Fruit fly (Drosophila melanogaster) whole organism, embryonic: ENCODE data around the gene Dus1.

Experiments
- CG17612 ChIP-seq: fragments of 200-800 bp; sonication (Bioruptor generic); IDR thresholded peaks from 2 replicates; pipeline ENCODE4 v1.3.6; 2022; ENCODE audit warnings: missing biosample characterization, missing genetic modification characterization
- Rx ChIP-seq: fragments of 200-800 bp; sonication (Bioruptor generic); IDR thresholded peaks from 2 replicates; pipeline ENCODE4 v1.3.6; 2022; ENCODE audit warnings: missing biosample characterization, missing genetic modification characterization

DNA sequence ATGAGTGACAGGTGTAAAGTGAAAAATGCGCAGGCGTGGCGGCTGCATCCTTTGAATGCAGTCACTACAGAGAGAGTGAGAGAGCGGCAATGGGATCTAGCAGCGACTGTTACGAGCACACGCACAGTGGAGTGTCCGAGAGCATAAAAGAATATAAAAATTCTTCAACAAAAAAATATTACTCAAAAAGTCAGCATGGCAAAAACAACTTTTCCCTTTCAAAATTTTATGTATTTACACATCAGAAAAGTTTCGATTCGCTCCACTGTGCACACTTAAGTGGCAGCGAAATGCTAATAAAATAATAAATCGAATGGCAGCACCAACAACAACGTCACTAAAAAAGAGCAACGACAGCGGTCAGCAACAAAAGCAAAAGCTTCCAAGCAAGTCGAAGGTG is 48.2 kb downstream of the Dus1 start:
- TF ChIP-seq CG17612 (GFP tag; lab: Robert Waterston, UW) (peak; percentile 27; the same call in 1 of the 2 replicates), Rx (peak; percentile 93)
